Fruit fly (Drosophila melanogaster): ENCODE measurements around the gene Mettl2.
A peak's percentile ranks its signal among the peaks of the same experiment; 100 is the strongest.

Mettl2 gene

DNA sequence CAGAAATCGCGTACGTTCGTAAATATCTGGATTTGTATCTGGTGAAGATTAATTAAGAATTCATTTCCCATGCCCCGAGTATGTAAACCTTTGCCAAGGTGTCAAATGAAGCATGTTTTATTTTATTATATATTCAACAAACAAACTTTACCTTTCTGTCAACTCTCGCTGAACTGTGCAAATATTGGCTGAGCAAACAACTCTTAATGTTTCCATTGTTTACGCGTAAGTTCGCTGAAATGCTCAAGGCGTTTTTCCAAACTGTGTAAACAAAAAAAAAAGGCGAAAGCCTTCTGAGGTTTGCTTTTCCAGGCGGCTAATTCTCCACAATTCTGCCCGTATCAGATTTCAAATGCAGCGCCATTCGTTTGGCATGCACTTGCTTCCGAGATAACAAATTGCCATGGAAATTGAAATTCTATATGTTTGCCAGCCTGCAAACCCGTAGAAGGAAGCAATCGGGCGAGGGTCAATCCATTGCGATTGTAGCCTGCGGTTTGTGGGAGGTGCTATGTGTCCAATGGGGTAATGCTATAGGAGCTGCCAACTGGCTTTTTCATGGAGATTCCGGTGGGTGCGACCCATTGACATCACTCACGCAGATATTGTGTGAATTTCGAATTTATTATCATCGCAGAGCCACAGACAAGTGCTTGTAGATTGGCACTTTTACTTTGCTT lies 47.2 kb downstream of the Mettl2 start:
- peak; percentile 74 for TF ChIP-seq Blimp-1 (GFP tag; optimal IDR thresholded peaks at IDR 0.05)
- no peak for TF ChIP-seq CG6276 (GFP tag; optimal IDR thresholded peaks at IDR 0.05)
- TF ChIP-seq Smox (GFP tag; optimal IDR thresholded peaks at IDR 0.05) = no peak
- TF ChIP-seq fkh (GFP tag; optimal IDR thresholded peaks at IDR 0.05) = peak; percentile 95
- peak; percentile 43; the same call in 1 of the 3 replicates for TF ChIP-seq CG8119 (GFP tag; IDR thresholded peaks at IDR 0.05)
- TF ChIP-seq dsx (GFP tag; optimal IDR thresholded peaks at IDR 0.05; ENCODE audit: poor library complexity, severe bottlenecking) = peak; percentile 50
- TF ChIP-seq achi (GFP tag; optimal IDR thresholded peaks at IDR 0.05) = peak; percentile 68
- peak; percentile 84 for TF ChIP-seq CG6792 (GFP tag; optimal IDR thresholded peaks at IDR 0.05)
- peak; percentile 90 for TF ChIP-seq svp (GFP tag)
- peak; percentile 87 for TF ChIP-seq CG1621 (tag; optimal IDR thresholded peaks at IDR 0.05)
- TF ChIP-seq Lpt (GFP tag; optimal IDR thresholded peaks at IDR 0.05) = peak; percentile 42
- TF ChIP-seq dac (GFP tag; optimal IDR thresholded peaks at IDR 0.05) = no peak
- peak; percentile 63 for TF ChIP-seq fd59A (GFP tag; optimal IDR thresholded peaks at IDR 0.05)
- TF ChIP-seq Hr4 (GFP tag; optimal IDR thresholded peaks at IDR 0.05) = no peak
- TF ChIP-seq acj6 (GFP tag; optimal IDR thresholded peaks at IDR 0.05) = peak; percentile 70
- TF ChIP-seq net (GFP tag; optimal IDR thresholded peaks at IDR 0.05) = peak; percentile 85
- TF ChIP-seq fd85E (GFP tag; optimal IDR thresholded peaks at IDR 0.05) = peak; percentile 57
- peak; percentile 29 to 80 for TF ChIP-seq salr (GFP tag; optimal IDR thresholded peaks at IDR 0.05)
- peak; percentile 73 for TF ChIP-seq CG8319 (GFP tag; optimal IDR thresholded peaks at IDR 0.05)
- peak; percentile 87 for TF ChIP-seq CG9139 (GFP tag; optimal IDR thresholded peaks at IDR 0.05)
- TF ChIP-seq CG32006 (GFP tag; optimal IDR thresholded peaks at IDR 0.05) = peak; percentile 30
- no peak for TF ChIP-seq Sox15 (GFP tag; optimal IDR thresholded peaks at IDR 0.05)
- peak; percentile 89 for TF ChIP-seq Sox102F (GFP tag; optimal IDR thresholded peaks at IDR 0.05)
- peak; percentile 50 for TF ChIP-seq Sox14 (GFP tag; optimal IDR thresholded peaks at IDR 0.05)
- 0 out of 2 replicates have a peak, but pooled peaks have one; percentile 19 for TF ChIP-seq CG15336 (GFP tag; IDR thresholded peaks at IDR 0.05)
- TF ChIP-seq OdsH (GFP tag; optimal IDR thresholded peaks at IDR 0.05) = peak; percentile 70
- TF ChIP-seq eg (GFP tag; IDR thresholded peaks at IDR 0.05) = peak; percentile 49; the same call in 2 of the 3 replicates
- TF ChIP-seq Eip93F (GFP tag; optimal IDR thresholded peaks at IDR 0.05) = no peak
- peak; percentile 64 for TF ChIP-seq CG11762 (GFP tag; optimal IDR thresholded peaks at IDR 0.05; ENCODE audit: insufficient read depth)
- TF ChIP-seq CG3919 (GFP tag; optimal IDR thresholded peaks at IDR 0.05) = peak; percentile 83
- TF ChIP-seq Met (GFP tag; optimal IDR thresholded peaks at IDR 0.05) = peak; percentile 86
- TF ChIP-seq Ets96B (tag; optimal IDR thresholded peaks at IDR 0.05) = peak; percentile 50
- peak; percentile 82 for TF ChIP-seq CG6808 (GFP tag; optimal IDR thresholded peaks at IDR 0.05)
- TF ChIP-seq CG6163 (GFP tag; IDR thresholded peaks at IDR 0.05) = peak; percentile 90
- peak; percentile 51 for TF ChIP-seq cyc (GFP tag; optimal IDR thresholded peaks at IDR 0.05)
- peak; percentile 85 for TF ChIP-seq CG34406 (GFP tag; optimal IDR thresholded peaks at IDR 0.05)
- no peak for TF ChIP-seq Gug (GFP tag; IDR thresholded peaks at IDR 0.05)
- TF ChIP-seq topi (GFP tag; optimal IDR thresholded peaks at IDR 0.05) = peak; percentile 76
- TF ChIP-seq CG31627 (GFP tag; optimal IDR thresholded peaks at IDR 0.05) = peak; percentile 69
- TF ChIP-seq CG4318 (GFP tag; optimal IDR thresholded peaks at IDR 0.05) = no peak
- TF ChIP-seq ss (GFP tag; optimal IDR thresholded peaks at IDR 0.05) = peak; percentile 64 to 89
- peak; percentile 71 for TF ChIP-seq CG3032 (tag; optimal IDR thresholded peaks at IDR 0.05)
- no peak for TF ChIP-seq CG10631 (GFP tag; optimal IDR thresholded peaks at IDR 0.05)
- TF ChIP-seq CG7368 (GFP tag; optimal IDR thresholded peaks at IDR 0.05) = peak; percentile 82
- peak; percentile 78 for TF ChIP-seq Eip75B (GFP tag; optimal IDR thresholded peaks at IDR 0.05)
- peak; percentile 29 for TF ChIP-seq Ets21C (GFP tag; optimal IDR thresholded peaks at IDR 0.05)
- TF ChIP-seq Hr38 (GFP tag; optimal IDR thresholded peaks at IDR 0.05) = no peak
- peak; percentile 80 for TF ChIP-seq pdm3 (GFP tag; optimal IDR thresholded peaks at IDR 0.05)
- no peak for TF ChIP-seq CG11294 (GFP tag; IDR thresholded peaks at IDR 0.05)
- TF ChIP-seq spab (GFP tag; optimal IDR thresholded peaks at IDR 0.05) = peak; percentile 81
- TF ChIP-seq CG11902 (GFP tag; optimal IDR thresholded peaks at IDR 0.05) = no peak

All from whole organism, prepupa.